5 worm cellular contexts compared by ENCODE assay signal in the genomic region with DNA sequence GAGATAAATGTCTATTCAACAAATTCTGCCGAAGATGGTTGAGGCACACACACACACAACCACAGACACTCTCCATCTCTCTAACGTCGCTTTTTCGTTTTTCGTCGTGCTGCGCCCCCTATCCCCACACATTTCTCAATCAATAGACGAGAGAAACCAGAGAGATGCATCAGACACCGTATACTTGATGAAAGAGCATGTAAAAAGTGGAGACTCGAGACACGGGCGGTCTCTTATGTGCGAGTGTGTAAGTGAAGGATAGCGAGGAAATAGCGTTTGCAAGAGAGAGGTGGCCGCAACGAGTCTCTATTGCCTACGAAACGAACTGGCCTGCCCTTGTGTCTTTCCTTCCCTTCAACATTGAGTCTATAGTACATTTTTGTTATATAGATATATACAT.
TF ChIP-seq lines count a peak whose summit lies in the region.

No protein-coding gene starts in this region.

TF ChIP-seq in whole organism, L1 larva, 84 proteins besides CTCF, POLR2A, EP300 and RAD21 (continues in another document):
- peak; percentile 71 for TF ChIP-seq irx-1 (tag; optimal IDR thresholded peaks at IDR 0.05; lab: Kevin White, UChicago)
- TF ChIP-seq nhr-71 (tag; optimal IDR thresholded peaks at IDR 0.05; lab: Kevin White, UChicago): peak; percentile 97
- peak; percentile 98 for TF ChIP-seq nhr-20 (tag; optimal IDR thresholded peaks at IDR 0.05; lab: Kevin White, UChicago)
- TF ChIP-seq nhr-19 (GFP tag; conservative IDR thresholded peaks at IDR 0.05; lab: Robert Waterston, UW): peak; percentile 87
- TF ChIP-seq Y116A8C.19 (tag; optimal IDR thresholded peaks at IDR 0.05; lab: Kevin White, UChicago; ENCODE audit: borderline replicate concordance): no peak
- peak; percentile 89 for TF ChIP-seq rnt-1 (tag; optimal IDR thresholded peaks at IDR 0.05; lab: Kevin White, UChicago)
- no peak for TF ChIP-seq unc-30 (tag; optimal IDR thresholded peaks at IDR 0.05; lab: Kevin White, UChicago)
- peak; percentile 92 for TF ChIP-seq jun-1 (tag; optimal IDR thresholded peaks at IDR 0.05; lab: Kevin White, UChicago)
- TF ChIP-seq C16A3.4 (tag; optimal IDR thresholded peaks at IDR 0.05; lab: Kevin White, UChicago): peak; percentile 89
- peak; percentile 62 for TF ChIP-seq isw-1 (GFP tag; IDR thresholded peaks at IDR 0.05; lab: Robert Waterston, UW)
- TF ChIP-seq egl-13 (tag; optimal IDR thresholded peaks at IDR 0.05; lab: Kevin White, UChicago): peak; percentile 46
- TF ChIP-seq blmp-1 (tag; optimal IDR thresholded peaks at IDR 0.05; lab: Kevin White, UChicago): peak; percentile 75
- TF ChIP-seq ztf-11 (tag; optimal IDR thresholded peaks at IDR 0.05; lab: Kevin White, UChicago): peak in 1 of 2 experiments; percentile 73
- no peak for TF ChIP-seq ceh-63 (GFP tag; optimal IDR thresholded peaks at IDR 0.05; lab: Kevin White, UChicago)
- TF ChIP-seq nhr-28 (tag; optimal IDR thresholded peaks at IDR 0.05; lab: Kevin White, UChicago): peak; percentile 8
- peak; percentile 26 for TF ChIP-seq unc-62 (GFP tag; optimal IDR thresholded peaks at IDR 0.05; lab: Kevin White, UChicago)
- peak; percentile 51 for TF ChIP-seq snpc-4 (tag; optimal IDR thresholded peaks at IDR 0.05; lab: Kevin White, UChicago)

TF ChIP-seq in whole organism, L3 larva, 47 proteins besides CTCF, POLR2A, EP300 and RAD21 (continues in another document):
- no peak for TF ChIP-seq sea-2 (GFP tag; optimal IDR thresholded peaks at IDR 0.05; lab: Kevin White, UChicago)
- TF ChIP-seq nhr-12 (tag; optimal IDR thresholded peaks at IDR 0.05; lab: Kevin White, UChicago): no peak
- peak; percentile 28 for TF ChIP-seq snpc-4 (tag; optimal IDR thresholded peaks at IDR 0.05; lab: Kevin White, UChicago)
- TF ChIP-seq ztf-4 (tag; optimal IDR thresholded peaks at IDR 0.05; lab: Kevin White, UChicago): peak; percentile 64
- no peak for TF ChIP-seq nhr-76 (tag; optimal IDR thresholded peaks at IDR 0.05; lab: Kevin White, UChicago)
- TF ChIP-seq elt-3 (tag; optimal IDR thresholded peaks at IDR 0.05; lab: Kevin White, UChicago): peak in 1 of 3 experiments; percentile 62
- peak; percentile 90 for TF ChIP-seq nhr-23 (tag; optimal IDR thresholded peaks at IDR 0.05; lab: Kevin White, UChicago)
- TF ChIP-seq ceh-9 (tag; optimal IDR thresholded peaks at IDR 0.05; lab: Kevin White, UChicago): no peak
- peak; percentile 97 for TF ChIP-seq nfya-1 (tag; optimal IDR thresholded peaks at IDR 0.05; lab: Kevin White, UChicago; ENCODE audit: insufficient read depth)
- peak; percentile 64 for TF ChIP-seq mdl-1 (tag; optimal IDR thresholded peaks at IDR 0.05; lab: Kevin White, UChicago)
- TF ChIP-seq elt-1 (tag; optimal IDR thresholded peaks at IDR 0.05; lab: Kevin White, UChicago): peak; percentile 15
- peak; percentile 97 for TF ChIP-seq nhr-25 (tag; optimal IDR thresholded peaks at IDR 0.05; lab: Kevin White, UChicago)
- no peak for TF ChIP-seq nhr-67 (tag; optimal IDR thresholded peaks at IDR 0.05; lab: Kevin White, UChicago)
- no peak for TF ChIP-seq ceh-82 (tag; optimal IDR thresholded peaks at IDR 0.05; lab: Kevin White, UChicago)
- TF ChIP-seq nhr-11 (tag; optimal IDR thresholded peaks at IDR 0.05; lab: Kevin White, UChicago): peak; percentile 88
- peak; percentile 87 for TF ChIP-seq unc-62 (GFP tag; optimal IDR thresholded peaks at IDR 0.05; lab: Kevin White, UChicago)
- TF ChIP-seq lin-15B (tag; optimal IDR thresholded peaks at IDR 0.05; lab: Kevin White, UChicago): peak; percentile 88
- TF ChIP-seq eor-1 (tag; optimal IDR thresholded peaks at IDR 0.05; lab: Kevin White, UChicago): no peak

TF ChIP-seq in whole organism, early embryonic, 17 proteins besides CTCF, POLR2A, EP300 and RAD21:
- no peak for TF ChIP-seq ets-7 (tag; optimal IDR thresholded peaks at IDR 0.05; lab: Kevin White, UChicago)
- no peak for TF ChIP-seq scrt-1 (GFP tag; IDR thresholded peaks at IDR 0.05; lab: Robert Waterston, UW)
- TF ChIP-seq tbx-11 (GFP tag; IDR thresholded peaks at IDR 0.05; lab: Robert Waterston, UW): no peak
- peak; percentile 72 for TF ChIP-seq F13C5.2 (tag; optimal IDR thresholded peaks at IDR 0.05; lab: Kevin White, UChicago)
- TF ChIP-seq sea-1 (GFP tag; conservative IDR thresholded peaks at IDR 0.05; lab: Robert Waterston, UW): 0 out of 2 replicates have a peak, but pooled peaks have one; percentile 38
- TF ChIP-seq ama-1 (optimal IDR thresholded peaks at IDR 0.05; lab: Kevin White, UChicago): no peak
- no peak for TF ChIP-seq pes-1 (GFP tag; IDR thresholded peaks at IDR 0.05; lab: Robert Waterston, UW)
- TF ChIP-seq tbx-37 (GFP tag; conservative IDR thresholded peaks at IDR 0.05; lab: Robert Waterston, UW): no peak
- TF ChIP-seq aly-1 (tag; optimal IDR thresholded peaks at IDR 0.05; lab: Kevin White, UChicago): no peak
- TF ChIP-seq hmg-4 (GFP tag; optimal IDR thresholded peaks at IDR 0.05; lab: Kevin White, UChicago): peak; percentile 90
- no peak for TF ChIP-seq flt-1 (GFP tag; IDR thresholded peaks at IDR 0.05; lab: Robert Waterston, UW)
- no peak for TF ChIP-seq hnd-1 (tag; optimal IDR thresholded peaks at IDR 0.05; lab: Kevin White, UChicago)

TF ChIP-seq in whole organism, midembryonic, 9 proteins besides CTCF, POLR2A, EP300 and RAD21:
- no peak for TF ChIP-seq klf-2 (GFP tag; conservative IDR thresholded peaks at IDR 0.05; lab: Robert Waterston, UW)
- peak; percentile 79 for TF ChIP-seq cog-1 (tag; optimal IDR thresholded peaks at IDR 0.05; lab: Kevin White, UChicago)
- TF ChIP-seq T22C8.4 (GFP tag; IDR thresholded peaks at IDR 0.05; lab: Robert Waterston, UW): peak; percentile 90
- no peak for TF ChIP-seq ref-1 (GFP tag; conservative IDR thresholded peaks at IDR 0.05; lab: Robert Waterston, UW)
- peak; percentile 58; the same call in 1 of the 2 replicates for TF ChIP-seq ztf-23 (GFP tag; IDR thresholded peaks at IDR 0.05; lab: Robert Waterston, UW)
- TF ChIP-seq ztf-29 (GFP tag; IDR thresholded peaks at IDR 0.05; lab: Robert Waterston, UW): no peak
- TF ChIP-seq tab-1 (GFP tag; IDR thresholded peaks at IDR 0.05; lab: Robert Waterston, UW): no peak
- TF ChIP-seq flt-1 (GFP tag; IDR thresholded peaks at IDR 0.05; lab: Robert Waterston, UW): peak; percentile 66; the same call in 1 of the 2 replicates
- no peak for TF ChIP-seq med-1 (GFP tag; optimal IDR thresholded peaks at IDR 0.05; lab: Kevin White, UChicago; ENCODE audit: insufficient read depth)
TF ChIP-seq in whole organism, midembryonic: peak in this region for 4.

TF ChIP-seq in whole organism, young adult, 124 proteins besides CTCF, POLR2A, EP300 and RAD21 (continues in another document):
- TF ChIP-seq sea-2 (GFP tag; IDR thresholded peaks at IDR 0.05; lab: Robert Waterston, UW) (no peak), C17E4.6 (GFP tag; IDR thresholded peaks at IDR 0.05; lab: Robert Waterston, UW) (no peak), lin-40 (tag; optimal IDR thresholded peaks at IDR 0.05; lab: Kevin White, UChicago) (peak; percentile 87), ztf-6 (GFP tag; IDR thresholded peaks at IDR 0.05; lab: Robert Waterston, UW) (0 out of 2 replicates have a peak, but pooled peaks have one; percentile 39), snpc-4 (GFP tag; optimal IDR thresholded peaks at IDR 0.05; lab: Kevin White, UChicago) (no peak), snpc-4 (tag; optimal IDR thresholded peaks at IDR 0.05; lab: Kevin White, UChicago) (peak; percentile 59 to 79 (median 70)), B0019.2 (GFP tag; conservative IDR thresholded peaks at IDR 0.05; lab: Robert Waterston, UW) (no peak), F10E7.11 (tag; optimal IDR thresholded peaks at IDR 0.05; lab: Kevin White, UChicago) (no peak), F22D6.2 (tag; optimal IDR thresholded peaks at IDR 0.05; lab: Kevin White, UChicago) (peak; percentile 34), F52B5.7 (tag; optimal IDR thresholded peaks at IDR 0.05; lab: Kevin White, UChicago) (peak; percentile 42), somi-1 (GFP tag; optimal IDR thresholded peaks at IDR 0.05; lab: Kevin White, UChicago) (peak; percentile 73), ztf-26 (tag; optimal IDR thresholded peaks at IDR 0.05; lab: Kevin White, UChicago) (peak; percentile 83), attf-6 (GFP tag; IDR thresholded peaks at IDR 0.05; lab: Robert Waterston, UW) (no peak), mcd-1 (GFP tag; IDR thresholded peaks at IDR 0.05; lab: Robert Waterston, UW) (peak; percentile 66), nhr-80 (tag; optimal IDR thresholded peaks at IDR 0.05; lab: Kevin White, UChicago) (peak; percentile 98), fkh-3 (tag; optimal IDR thresholded peaks at IDR 0.05; lab: Kevin White, UChicago) (no peak), gei-17 (GFP tag; optimal IDR thresholded peaks at IDR 0.05; lab: Kevin White, UChicago) (peak; percentile 42), egl-18 (GFP tag; IDR thresholded peaks at IDR 0.05; lab: Robert Waterston, UW) (no peak), egl-44 (GFP tag; IDR thresholded peaks at IDR 0.05; lab: Robert Waterston, UW) (0 out of 2 replicates have a peak, but pooled peaks have one; percentile 67), attf-5 (GFP tag; optimal IDR thresholded peaks at IDR 0.05; lab: Kevin White, UChicago) (peak; percentile 82), dox-1 (GFP tag; IDR thresholded peaks at IDR 0.05; lab: Robert Waterston, UW) (peak; percentile 89), chd-7 (tag; optimal IDR thresholded peaks at IDR 0.05; lab: Kevin White, UChicago) (peak; percentile 80), madf-10 (tag; optimal IDR thresholded peaks at IDR 0.05; lab: Kevin White, UChicago) (peak; percentile 77), B0261.1 (tag; optimal IDR thresholded peaks at IDR 0.05; lab: Kevin White, UChicago) (no peak), cebp-1 (GFP tag; IDR thresholded peaks at IDR 0.05; lab: Robert Waterston, UW) (peak; percentile 69), cebp-1 (tag; optimal IDR thresholded peaks at IDR 0.05; lab: Kevin White, UChicago) (peak; percentile 91), hrde-1 (tag; optimal IDR thresholded peaks at IDR 0.05; lab: Kevin White, UChicago; ENCODE audit: borderline replicate concordance) (no peak), egrh-3 (GFP tag; IDR thresholded peaks at IDR 0.05; lab: Robert Waterston, UW) (no peak), repo-1 (tag; optimal IDR thresholded peaks at IDR 0.05; lab: Kevin White, UChicago) (peak; percentile 65), ztf-22 (GFP tag; optimal IDR thresholded peaks at IDR 0.05; lab: Kevin White, UChicago) (peak; percentile 40), rec-8 (tag; optimal IDR thresholded peaks at IDR 0.05; lab: Kevin White, UChicago) (no peak), lin-26 (GFP tag; IDR thresholded peaks at IDR 0.05; lab: Robert Waterston, UW) (peak; percentile 63), K11D2.4 (GFP tag; IDR thresholded peaks at IDR 0.05; lab: Robert Waterston, UW) (peak; percentile 65; the same call in 1 of the 2 replicates), ceh-27 (GFP tag; optimal IDR thresholded peaks at IDR 0.05; lab: Kevin White, UChicago) (peak; percentile 81), ceh-79 (tag; optimal IDR thresholded peaks at IDR 0.05; lab: Kevin White, UChicago) (no peak), mxl-1 (tag; optimal IDR thresholded peaks at IDR 0.05; lab: Kevin White, UChicago) (no peak), mel-28 (tag; optimal IDR thresholded peaks at IDR 0.05; lab: Kevin White, UChicago; ENCODE audit: borderline replicate concordance) (no peak)

Comparison
In these comparisons a context has a peak if more than half of its experiments do, and no peak if none do; other contexts are left out.
1. Of the 8 proteins assayed by ChIP-seq in both whole organism, young adult and whole organism, L1 larva: peak only in whole organism, young adult: none; only in whole organism, L1 larva: dpl-1, efl-1 and unc-130; in both: ama-1, nhr-90, snpc-4 and unc-62; in neither: 0; mixed calls (peak in some experiments, not most) for 1.